Worm (Caenorhabditis elegans): ENCODE results near the gene abcf-2.

abcf-2 gene

ce11 chrIII:13409498-13409897, 52.5 kb downstream of the abcf-2 start, which contains the start of gene myo-6:
myo-6 (plus strand) TSS chrIII:13409798.
- no peak for TF ChIP-seq C08G9.2 (tag; optimal IDR thresholded peaks at IDR 0.05)
- TF ChIP-seq unc-42 (tag; optimal IDR thresholded peaks at IDR 0.05) = no peak
- TF ChIP-seq mec-3 (tag; optimal IDR thresholded peaks at IDR 0.05; ENCODE audit: borderline replicate concordance) = no peak
- no peak for TF ChIP-seq pag-3 (tag; optimal IDR thresholded peaks at IDR 0.05; ENCODE audit: borderline replicate concordance)
- no peak for TF ChIP-seq rnt-1 (tag; optimal IDR thresholded peaks at IDR 0.05)
- TF ChIP-seq nfya-1 (tag; optimal IDR thresholded peaks at IDR 0.05) = no peak
- no peak for TF ChIP-seq T23F11.4 (GFP tag; optimal IDR thresholded peaks at IDR 0.05)
- no peak for TF ChIP-seq ceh-19 (GFP tag; optimal IDR thresholded peaks at IDR 0.05)
- TF ChIP-seq hlh-30 (tag; optimal IDR thresholded peaks at IDR 0.05; ENCODE audit: insufficient read depth) = no peak
- TF ChIP-seq pha-4 (tag; optimal IDR thresholded peaks at IDR 0.05) = no peak
- no peak for TF ChIP-seq elt-2 (tag; optimal IDR thresholded peaks at IDR 0.05)
